Fruit fly (Drosophila melanogaster) whole organism, adult: ENCODE data around the gene CG42449.
A peak's percentile ranks its signal among the peaks of the same experiment; 100 is the strongest.

Experiments used
- CG11617 ChIP-seq: fragments of 200-800 bp; sonication (Bioruptor generic); optimal IDR thresholded peaks from 2 replicates; lab custom pipeline; 2017; ENCODE audit warnings: mild to moderate bottlenecking, missing biosample characterization, missing genetic modification reagents, missing genetic modification characterization
- CG12768 ChIP-seq: fragments of 200-800 bp; sonication (Bioruptor generic); optimal IDR thresholded peaks from 2 replicates; lab custom pipeline; 2017; ENCODE audit warnings: missing biosample characterization, missing genetic modification characterization, mild to moderate bottlenecking, moderate library complexity, missing genetic modification reagents
- CG14711 ChIP-seq: fragments of 200-800 bp; sonication (Bioruptor generic); optimal IDR thresholded peaks from 2 replicates; lab custom pipeline; 2018; ENCODE audit warnings: missing biosample characterization, mild to moderate bottlenecking, missing genetic modification characterization, moderate library complexity
- CG1620 ChIP-seq: fragments of 200-800 bp; sonication (Bioruptor generic); optimal IDR thresholded peaks from 2 replicates; lab custom pipeline; 2016; ENCODE audit warnings: missing biosample characterization, missing genetic modification characterization
- CG33017 ChIP-seq: fragments of 200-800 bp; sonication (Bioruptor generic); optimal IDR thresholded peaks from 2 replicates; lab custom pipeline; 2018; ENCODE audit warnings: missing biosample characterization, mild to moderate bottlenecking, missing genetic modification characterization, moderate library complexity
- CG5204 ChIP-seq: fragments of 200-800 bp; sonication (Bioruptor generic); optimal IDR thresholded peaks from 2 replicates; lab custom pipeline; 2016; ENCODE audit warnings: missing biosample characterization, missing genetic modification characterization
- CG7045 ChIP-seq: fragments of 200-800 bp; sonication (Bioruptor generic); optimal IDR thresholded peaks from 2 replicates; lab custom pipeline; 2017; ENCODE audit warnings: missing biosample characterization, mild to moderate bottlenecking, missing genetic modification characterization
- CG7101 ChIP-seq: fragments of 200-800 bp; sonication (Bioruptor generic); optimal IDR thresholded peaks from 2 replicates; lab custom pipeline; 2018; ENCODE audit warnings: missing biosample characterization, mild to moderate bottlenecking, missing genetic modification characterization, moderate library complexity
- Clk ChIP-seq: fragments of 200-800 bp; sonication (Bioruptor generic); optimal IDR thresholded peaks from 2 replicates; lab custom pipeline; 2017; ENCODE audit warnings: missing biosample characterization, missing genetic modification characterization
- Crg-1 ChIP-seq: fragments of 200-800 bp; sonication (Bioruptor generic); optimal IDR thresholded peaks from 2 replicates; lab custom pipeline; 2016; ENCODE audit warnings: missing biosample characterization, missing genetic modification characterization
- Hr96 ChIP-seq: fragments of 200-800 bp; sonication (Bioruptor generic); optimal IDR thresholded peaks from 2 replicates; lab custom pipeline; 2016; ENCODE audit warnings: missing biosample characterization, missing genetic modification characterization
- Mnt ChIP-seq: fragments of 200-800 bp; sonication (Bioruptor generic); optimal IDR thresholded peaks from 2 replicates; lab custom pipeline; 2016; ENCODE audit warnings: missing biosample characterization, mild to moderate bottlenecking, missing genetic modification characterization
- bab1 ChIP-seq: fragments of 200-800 bp; sonication (Bioruptor generic); optimal IDR thresholded peaks from 3 replicates; lab custom pipeline; 2019; ENCODE audit warnings: missing biosample characterization, mild to moderate bottlenecking, missing genetic modification characterization, moderate library complexity
- cic ChIP-seq: fragments of 200-800 bp; sonication (Bioruptor generic); optimal IDR thresholded peaks from 2 replicates; lab custom pipeline; 2017; ENCODE audit warnings: missing biosample characterization, mild to moderate bottlenecking, missing genetic modification characterization, moderate library complexity
- cnc ChIP-seq, 2 experiments: fragments of >200 bp; optimal IDR thresholded peaks; 2 replicates each; lab custom pipeline; 2017
- kay ChIP-seq: fragments of 200-800 bp; sonication (Bioruptor generic); peaks from one replicate; lab custom pipeline; 2016; ENCODE audit warnings: missing biosample characterization, missing genetic modification characterization, borderline replicate concordance
- ovo ChIP-seq: fragments of 200-800 bp; sonication (Bioruptor generic); optimal IDR thresholded peaks from 2 replicates; lab custom pipeline; 2016; ENCODE audit warnings: missing biosample characterization, missing genetic modification characterization
- pad ChIP-seq: fragments of 200-800 bp; sonication (Bioruptor generic); optimal IDR thresholded peaks from 3 replicates; lab custom pipeline; 2017; ENCODE audit warnings: missing biosample characterization, missing genetic modification characterization, mild to moderate bottlenecking, moderate library complexity, missing genetic modification reagents
- tj ChIP-seq: fragments of 200-800 bp; sonication (Bioruptor generic); optimal IDR thresholded peaks from 3 replicates; lab custom pipeline; 2017; ENCODE audit warnings: missing biosample characterization, mild to moderate bottlenecking, missing genetic modification characterization, moderate library complexity
- toe ChIP-seq: fragments of 200-800 bp; sonication (Bioruptor generic); optimal IDR thresholded peaks from 2 replicates; lab custom pipeline; 2016; ENCODE audit warnings: missing biosample characterization, missing genetic modification characterization

The CG42449 gene

dm6 chrX:5679079-5679932 lies 3.7 kb upstream of the CG42449 start:
- peak; percentile 44 for TF ChIP-seq bab1 (GFP tag; lab: Kevin White, UChicago)
- TF ChIP-seq CG33017: no peak
- TF ChIP-seq tj: peak; percentile 29
- TF ChIP-seq Mnt (GFP tag; lab: Kevin White, UChicago): no peak
- no peak for TF ChIP-seq cic (GFP tag; lab: Kevin White, UChicago)
- TF ChIP-seq CG14711 (tag; lab: Kevin White, UChicago): no peak
- peak; percentile 96 for TF ChIP-seq pad (GFP tag; lab: Kevin White, UChicago)

dm6 chrX:5679933-5680667 lies 2.9 kb upstream of the CG42449 start, which contains the start of the genes Tre1 and Gr5a:
Gene Tre1 (minus strand): TSS chrX:5679977.
Gene Gr5a (plus strand): TSS chrX:5680617.
- TF ChIP-seq CG7101 (tag; lab: Kevin White, UChicago) (no peak), CG1620 (GFP tag; lab: Kevin White, UChicago) (no peak)

- TF ChIP-seq CG1620 (GFP tag; lab: Kevin White, UChicago): peak; percentile 42
- TF ChIP-seq Clk: no peak
- no peak for TF ChIP-seq kay (GFP tag; lab: Kevin White, UChicago)
- peak; percentile 9 for TF ChIP-seq Crg-1 (GFP tag; lab: Kevin White, UChicago)
- TF ChIP-seq Hr96 (GFP tag; lab: Kevin White, UChicago): no peak
- TF ChIP-seq cnc (optimal IDR thresholded peaks at IDR 0.05; lab: Kevin White, UChicago): no peak
- peak; percentile 37 for TF ChIP-seq CG11617 (GFP tag; lab: Kevin White, UChicago)
- peak; percentile 54 for TF ChIP-seq CG14711 (tag; lab: Kevin White, UChicago)
- TF ChIP-seq tj: no peak
- TF ChIP-seq CG5204 (GFP tag; lab: Kevin White, UChicago): no peak
- peak; percentile 29 for TF ChIP-seq pad (GFP tag; lab: Kevin White, UChicago)
- TF ChIP-seq ovo (GFP tag; lab: Kevin White, UChicago): no peak
- no peak for TF ChIP-seq CG33017
- TF ChIP-seq Mnt (GFP tag; lab: Kevin White, UChicago): no peak
- TF ChIP-seq toe (GFP tag; lab: Kevin White, UChicago): peak; percentile 62
- TF ChIP-seq CG7101 (tag; lab: Kevin White, UChicago): peak; percentile 42
- TF ChIP-seq bab1 (GFP tag; lab: Kevin White, UChicago): peak; percentile 25
Measured at dm6 chrX:5689417-5690215, 6.6 kb downstream of the CG42449 start, which contains the start of the genes PGAP1 and cv. Gene PGAP1 (minus strand): TSS chrX:5689473. Gene cv (plus strand): TSS chrX:5690002.

dm6 chrX:5690216-5690523 lies 7.1 kb downstream of the CG42449 start:
- TF ChIP-seq cnc (optimal IDR thresholded peaks at IDR 0.05; lab: Kevin White, UChicago): no peak
- no peak for TF ChIP-seq CG33017
- TF ChIP-seq kay (GFP tag; lab: Kevin White, UChicago): no peak
- TF ChIP-seq CG5204 (GFP tag; lab: Kevin White, UChicago): no peak
- TF ChIP-seq bab1 (GFP tag; lab: Kevin White, UChicago): no peak
- no peak for TF ChIP-seq CG7045 (GFP tag; lab: Kevin White, UChicago)
- no peak for TF ChIP-seq Crg-1 (GFP tag; lab: Kevin White, UChicago)
- TF ChIP-seq CG7101 (tag; lab: Kevin White, UChicago): no peak
- TF ChIP-seq Clk: no peak
- no peak for TF ChIP-seq Mnt (GFP tag; lab: Kevin White, UChicago)
- TF ChIP-seq CG1620 (GFP tag; lab: Kevin White, UChicago): no peak
- no peak for TF ChIP-seq ovo (GFP tag; lab: Kevin White, UChicago)
- no peak for TF ChIP-seq CG12768 (GFP tag; lab: Kevin White, UChicago)
- TF ChIP-seq cic (GFP tag; lab: Kevin White, UChicago): no peak

- no peak for TF ChIP-seq kay (GFP tag; lab: Kevin White, UChicago)
- TF ChIP-seq CG7045 (GFP tag; lab: Kevin White, UChicago): no peak
- TF ChIP-seq bab1 (GFP tag; lab: Kevin White, UChicago): peak; percentile 22
- TF ChIP-seq Mnt (GFP tag; lab: Kevin White, UChicago): peak; percentile 13
Measured at dm6 chrX:5690651-5691379, 7.8 kb downstream of the CG42449 start.
